Worm (Caenorhabditis elegans) whole organism, L1 larva: ENCODE results near the gene pxn-2.

Experiments
- C16A3.4 ChIP-seq: fragments of 150-350 bp; optimal IDR thresholded peaks from 2 replicates; lab custom pipeline; 2014; ENCODE audit warnings: missing biosample characterization, missing genetic modification characterization
- C34B4.2 ChIP-seq: sonication (generic microtip); optimal IDR thresholded peaks from 2 replicates; lab custom pipeline; 2017; ENCODE audit warnings: mild to moderate bottlenecking, missing genetic modification characterization, missing compliant biosample characterization
- F16B12.6 ChIP-seq: fragments of 150-350 bp; optimal IDR thresholded peaks from 2 replicates; lab custom pipeline; 2014; ENCODE audit warnings: missing biosample characterization, missing genetic modification characterization
- aha-1 ChIP-seq: fragments of 150-350 bp; optimal IDR thresholded peaks from 2 replicates; lab custom pipeline; 2014; ENCODE audit warnings: missing biosample characterization, missing genetic modification characterization
- aly-2 ChIP-seq: fragments of 150-350 bp; optimal IDR thresholded peaks from 2 replicates; lab custom pipeline; 2014; ENCODE audit warnings: missing biosample characterization, missing genetic modification characterization
- ama-1 ChIP-seq: fragments of 150-350 bp; optimal IDR thresholded peaks from 2 replicates; lab custom pipeline; 2014
- blmp-1 ChIP-seq: fragments of 150-350 bp; optimal IDR thresholded peaks from 2 replicates; lab custom pipeline; 2014; ENCODE audit warnings: missing biosample characterization, missing genetic modification characterization
- dpl-1 ChIP-seq, 3 experiments: fragments of 150-350 bp in 2 of 3; sonication (generic microtip) in 1 of 3; optimal IDR thresholded peaks; 2 replicates each; lab custom pipeline; 2014 to 2017; ENCODE audit warnings: missing biosample characterization in 3 of 3, missing genetic modification characterization in 3 of 3, missing genetic modification reagents in 3 of 3
- dsc-1 ChIP-seq: sonication (generic microtip); optimal IDR thresholded peaks from 2 replicates; lab custom pipeline; 2016; ENCODE audit warnings: mild to moderate bottlenecking, missing genetic modification characterization, missing compliant biosample characterization
- efl-1 ChIP-seq, 4 experiments: fragments of 150-350 bp; optimal IDR thresholded peaks in 3 of 4; peaks in 1 of 4; 1 replicate in 1 of 4; 2 replicates in 3 of 4; lab custom pipeline; 2014; ENCODE audit warnings: missing biosample characterization in 2 of 4, missing genetic modification characterization in 2 of 4, missing genetic modification reagents in 2 of 4
- egl-13 ChIP-seq: sonication (generic microtip); optimal IDR thresholded peaks from 2 replicates; lab custom pipeline; 2016; ENCODE audit warnings: missing genotype, missing genetic modification reagents, missing genetic modification characterization, missing compliant biosample characterization
- egl-27 ChIP-seq, 2 experiments: fragments of 150-350 bp in 1 of 2; sonication (generic microtip); optimal IDR thresholded peaks; 3 replicates each; lab custom pipeline; 2017 to 2018; ENCODE audit warnings: missing biosample characterization in 2 of 2, missing genetic modification characterization in 2 of 2, missing genetic modification reagents in 2 of 2
- elt-2 ChIP-seq: sonication (generic microtip); optimal IDR thresholded peaks from 2 replicates; lab custom pipeline; 2016; ENCODE audit warnings: missing genetic modification characterization, mild to moderate bottlenecking, inconsistent platforms, missing compliant biosample characterization, missing genetic modification reagents
- elt-3 ChIP-seq, 6 experiments: fragments of 150-350 bp in 1 of 6; sonication (generic microtip); optimal IDR thresholded peaks; 2 replicates each; lab custom pipeline; 2017 to 2018; ENCODE audit warnings: missing biosample characterization in 6 of 6, missing genetic modification characterization in 6 of 6, inconsistent platforms in 1 of 6
- fkh-10 ChIP-seq: sonication (generic microtip); optimal IDR thresholded peaks from 2 replicates; lab custom pipeline; 2017; ENCODE audit warnings: missing biosample characterization, missing genetic modification reagents, missing genetic modification characterization
- fos-1 ChIP-seq: fragments of 150-350 bp; optimal IDR thresholded peaks from 2 replicates; lab custom pipeline; 2014; ENCODE audit warnings: missing biosample characterization, missing genetic modification characterization
- hlh-17 ChIP-seq: fragments of 200-800 bp; sonication (Bioruptor generic); optimal IDR thresholded peaks from 2 replicates; lab custom pipeline; 2018; ENCODE audit warnings: missing genetic modification characterization, mild to moderate bottlenecking, missing compliant biosample characterization, moderate library complexity, borderline replicate concordance
- hpl-2 ChIP-seq: fragments of 150-350 bp; optimal IDR thresholded peaks from 2 replicates; lab custom pipeline; 2014; ENCODE audit warnings: missing biosample characterization, missing genetic modification reagents, missing genetic modification characterization
- irx-1 ChIP-seq: sonication (generic microtip); optimal IDR thresholded peaks from 2 replicates; lab custom pipeline; 2016; ENCODE audit warnings: missing genetic modification characterization, missing compliant biosample characterization
- jun-1 ChIP-seq: fragments of 150-350 bp; optimal IDR thresholded peaks from 2 replicates; lab custom pipeline; 2014; ENCODE audit warnings: missing biosample characterization, missing genetic modification reagents, missing genetic modification characterization
- lin-13 ChIP-seq: fragments of 150-350 bp; optimal IDR thresholded peaks from 2 replicates; lab custom pipeline; 2014; ENCODE audit warnings: missing biosample characterization, missing genetic modification reagents, missing genetic modification characterization
- lin-14 ChIP-seq: fragments of 200-800 bp; sonication (Bioruptor generic); optimal IDR thresholded peaks from 2 replicates; lab custom pipeline; 2018; ENCODE audit warnings: mild to moderate bottlenecking, missing genetic modification characterization, moderate library complexity, missing compliant biosample characterization
- lin-35 ChIP-seq, 2 experiments: fragments of 150-350 bp; optimal IDR thresholded peaks; 2 replicates each; lab custom pipeline; 2014; ENCODE audit warnings: missing biosample characterization in 2 of 2, missing genetic modification characterization in 2 of 2, missing genetic modification reagents in 2 of 2
- mep-1 ChIP-seq: fragments of 150-350 bp; optimal IDR thresholded peaks from 2 replicates; lab custom pipeline; 2014; ENCODE audit warnings: missing biosample characterization, missing genetic modification characterization
- nhr-19 ChIP-seq: fragments of 200-800 bp; sonication (Bioruptor generic); conservative IDR thresholded peaks from 2 replicates; pipeline ENCODE4 v1.3.6; 2022; ENCODE audit warnings: missing genetic modification characterization, missing compliant biosample characterization
- nhr-71 ChIP-seq: sonication (generic microtip); optimal IDR thresholded peaks from 2 replicates; lab custom pipeline; 2016; ENCODE audit warnings: mild to moderate bottlenecking, missing genetic modification characterization, moderate library complexity, missing compliant biosample characterization
- nhr-76 ChIP-seq: sonication (generic microtip); optimal IDR thresholded peaks from 2 replicates; lab custom pipeline; 2017; ENCODE audit warnings: missing biosample characterization, missing genetic modification characterization
- nhr-85 ChIP-seq: sonication (generic microtip); peaks from one replicate; lab custom pipeline; 2016; ENCODE audit warnings: missing genetic modification characterization, inconsistent platforms, missing compliant biosample characterization
- nhr-90 ChIP-seq: sonication (generic microtip); optimal IDR thresholded peaks from 2 replicates; lab custom pipeline; 2016; ENCODE audit warnings: mild to moderate bottlenecking, missing genetic modification characterization, missing compliant biosample characterization; ENCODE audit not compliant: poor library complexity
- pag-3 ChIP-seq: sonication (generic microtip); optimal IDR thresholded peaks from 2 replicates; lab custom pipeline; 2017; ENCODE audit warnings: missing genetic modification characterization, mild to moderate bottlenecking, missing compliant biosample characterization, antibody characterized with exemption, borderline replicate concordance; ENCODE audit not compliant: insufficient read depth
- pax-3 ChIP-seq: fragments of 200-800 bp; sonication (Bioruptor generic); optimal IDR thresholded peaks from 2 replicates; lab custom pipeline; 2018; ENCODE audit warnings: mild to moderate bottlenecking, missing genetic modification characterization, moderate library complexity, missing compliant biosample characterization
- pqm-1 ChIP-seq: sonication (generic microtip); optimal IDR thresholded peaks from 3 replicates; lab custom pipeline; 2017; ENCODE audit warnings: missing biosample characterization, missing genetic modification characterization
- rnt-1 ChIP-seq: sonication (generic microtip); optimal IDR thresholded peaks from 2 replicates; lab custom pipeline; 2016; ENCODE audit warnings: mild to moderate bottlenecking, missing genetic modification characterization, moderate library complexity, missing compliant biosample characterization
- snu-23 ChIP-seq: sonication (generic microtip); optimal IDR thresholded peaks from 2 replicates; lab custom pipeline; 2016; ENCODE audit warnings: missing genetic modification characterization, missing compliant biosample characterization
- sptf-1 ChIP-seq: fragments of 150-350 bp; optimal IDR thresholded peaks from 2 replicates; lab custom pipeline; 2014; ENCODE audit warnings: missing biosample characterization, missing genetic modification characterization
- tbx-2 ChIP-seq: sonication (generic microtip); optimal IDR thresholded peaks from 2 replicates; lab custom pipeline; 2016; ENCODE audit warnings: missing genetic modification characterization, missing compliant biosample characterization
- tlp-1 ChIP-seq: fragments of 150-350 bp; optimal IDR thresholded peaks from 2 replicates; lab custom pipeline; 2014; ENCODE audit warnings: missing biosample characterization, missing genetic modification characterization
- unc-130 ChIP-seq: fragments of 150-350 bp; optimal IDR thresholded peaks from 2 replicates; lab custom pipeline; 2017; ENCODE audit warnings: missing biosample characterization, missing genetic modification characterization, inconsistent platforms
- unc-30 ChIP-seq: sonication (generic microtip); optimal IDR thresholded peaks from 2 replicates; lab custom pipeline; 2017; ENCODE audit warnings: missing biosample characterization, missing genetic modification characterization
- unc-62 ChIP-seq: fragments of 150-350 bp; optimal IDR thresholded peaks from 2 replicates; lab custom pipeline; 2014; ENCODE audit warnings: missing biosample characterization, missing genetic modification reagents, missing genetic modification characterization
- unc-86 ChIP-seq: sonication (generic microtip); optimal IDR thresholded peaks from 2 replicates; lab custom pipeline; 2016; ENCODE audit warnings: missing genetic modification characterization, missing compliant biosample characterization
- vab-15 ChIP-seq: sonication (generic microtip); optimal IDR thresholded peaks from 2 replicates; lab custom pipeline; 2017; ENCODE audit warnings: missing genotype, mild to moderate bottlenecking, missing genetic modification characterization, missing compliant biosample characterization
- ztf-11 ChIP-seq, 2 experiments: sonication (generic microtip); optimal IDR thresholded peaks; 2 replicates each; lab custom pipeline; 2016 to 2017; ENCODE audit warnings: missing genetic modification characterization in 2 of 2, missing biosample characterization in 1 of 2, missing compliant biosample characterization in 1 of 2
- ztf-4 ChIP-seq: fragments of 150-350 bp; optimal IDR thresholded peaks from 2 replicates; lab custom pipeline; 2014; ENCODE audit warnings: missing biosample characterization, missing genetic modification characterization

Gene pxn-2

DNA sequence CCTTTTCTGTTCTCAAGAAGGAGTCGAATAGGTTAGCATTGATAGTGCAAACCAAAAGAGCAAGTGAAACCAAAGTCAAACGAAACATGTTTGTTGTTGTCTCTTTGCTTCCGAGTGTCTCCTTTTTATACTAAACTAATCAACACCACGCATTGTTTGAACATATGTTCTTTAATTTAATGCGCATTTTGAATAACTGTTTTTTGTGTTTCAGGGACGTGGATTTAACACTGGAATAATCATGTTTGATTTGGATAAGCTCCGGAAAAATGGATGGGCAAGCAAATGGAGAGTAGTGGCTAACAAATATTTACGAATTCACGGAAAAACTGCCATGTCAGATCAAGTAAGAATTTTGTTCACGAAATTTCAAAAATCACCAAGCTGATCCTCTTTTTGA lies 11.4 kb downstream of the pxn-2 start, which contains the start of gene K09C8.9:
Gene K09C8.9 (minus strand): TSS at position 101 of the 400 bp plus-strand sequence.
- TF ChIP-seq mep-1 (tag; lab: Kevin White, UChicago) (no peak), efl-1 (optimal IDR thresholded peaks at IDR 0.05; lab: Kevin White, UChicago) (no peak), efl-1 (GFP tag; optimal IDR thresholded peaks at IDR 0.05 in 1 of 2; lab: Kevin White, UChicago) (peak in 1 of 2 experiments; percentile 1)

DNA sequence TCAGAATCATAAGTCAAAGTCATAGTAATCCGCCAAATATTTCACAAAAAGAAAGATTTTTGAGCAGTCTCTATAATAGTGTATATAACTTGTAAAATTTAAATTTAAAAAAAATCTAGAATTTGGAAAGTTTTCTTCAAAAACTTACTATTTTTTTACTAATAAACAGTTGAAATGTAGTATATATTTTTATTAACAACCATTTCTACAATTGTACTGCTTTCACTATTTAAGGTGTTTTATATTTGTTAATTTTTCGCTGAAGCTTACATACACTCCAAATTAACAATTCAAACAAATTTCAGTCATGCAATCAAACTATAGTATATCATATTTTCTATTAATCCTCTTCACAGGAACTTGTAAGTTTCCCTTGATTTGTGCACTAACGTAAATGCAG lies 12.8 kb downstream of the pxn-2 start, which contains the start of gene lge-1:
Gene lge-1 (plus strand): TSS at position 301 of the 400 bp plus-strand sequence.
- TF ChIP-seq F16B12.6 (no peak), nhr-71 (tag; lab: Kevin White, UChicago) (no peak), pax-3 (tag; lab: Kevin White, UChicago) (no peak), egl-27 (tag; optimal IDR thresholded peaks at IDR 0.05; lab: Kevin White, UChicago) (no peak), tbx-2 (tag; lab: Kevin White, UChicago) (no peak), nhr-90 (tag; lab: Kevin White, UChicago) (no peak), unc-30 (tag; lab: Kevin White, UChicago) (no peak), C34B4.2 (no peak), hlh-17 (GFP tag; lab: Kevin White, UChicago) (no peak), aly-2 (no peak), pag-3 (tag; lab: Kevin White, UChicago) (no peak), rnt-1 (tag; lab: Kevin White, UChicago) (no peak), elt-2 (no peak), ztf-4 (tag; lab: Kevin White, UChicago) (no peak), sptf-1 (tag; lab: Kevin White, UChicago) (no peak), lin-13 (GFP tag; lab: Kevin White, UChicago) (no peak)

DNA sequence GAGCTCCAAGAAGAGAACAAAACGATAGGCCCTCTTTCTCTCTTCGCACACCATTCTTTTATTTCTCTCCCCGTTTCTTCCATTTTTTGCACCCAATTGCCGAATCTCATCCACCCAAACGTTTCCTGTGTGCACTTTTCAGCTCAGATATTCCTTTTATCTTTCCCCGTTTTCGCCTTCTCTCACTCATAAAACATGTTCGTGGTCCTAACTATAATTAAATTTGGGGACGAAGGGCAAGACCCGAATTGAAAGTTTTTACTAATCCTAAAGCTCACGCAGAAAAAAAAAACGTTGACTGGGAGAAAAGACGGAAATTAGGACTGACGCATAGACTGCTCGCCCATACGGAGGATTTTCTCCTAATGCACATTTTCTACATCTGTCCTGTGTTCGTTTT lies 13.6 kb downstream of the pxn-2 start:
- TF ChIP-seq pag-3 (tag; lab: Kevin White, UChicago) (no peak), lin-14 (peak; percentile 47), tlp-1 (tag; lab: Kevin White, UChicago) (no peak), nhr-90 (tag; lab: Kevin White, UChicago) (no peak)

DNA sequence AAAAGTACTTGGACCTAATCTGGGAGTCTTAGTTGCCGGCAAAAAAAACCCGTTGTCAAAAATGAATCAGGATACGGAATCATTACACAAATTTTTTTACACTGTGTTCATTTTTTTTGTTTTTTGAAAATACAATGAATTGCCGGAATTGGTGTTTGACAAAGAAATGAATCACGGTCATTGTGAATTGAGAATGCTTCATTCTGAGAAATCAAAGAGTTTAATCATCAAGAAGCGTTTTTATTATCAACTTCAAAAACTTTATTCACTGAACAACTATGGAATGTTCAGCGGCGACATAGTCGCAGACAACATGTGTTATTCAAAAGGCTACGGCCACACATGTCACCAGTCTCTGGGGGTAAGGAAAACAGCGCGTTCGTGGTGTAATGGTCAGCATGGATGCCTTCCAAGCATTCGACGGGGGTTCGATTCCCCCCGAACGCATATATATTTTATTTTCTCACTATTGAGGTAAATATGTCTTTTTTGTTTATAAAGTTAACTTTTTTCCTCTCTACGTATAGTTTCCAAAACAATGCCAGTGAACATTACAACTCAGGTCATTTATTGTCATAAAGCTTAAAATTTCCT lies 15.5 kb downstream of the pxn-2 start, which contains the start of gene nas-10:
Gene nas-10 (minus strand): TSS at position 51 of the 594 bp plus-strand sequence.
- TF ChIP-seq ama-1 (no peak), pax-3 (tag; lab: Kevin White, UChicago) (no peak), dpl-1 (GFP tag; optimal IDR thresholded peaks at IDR 0.05; lab: Kevin White, UChicago) (no peak), vab-15 (tag; lab: Kevin White, UChicago) (no peak), dsc-1 (tag; lab: Kevin White, UChicago) (peak; percentile 52), efl-1 (optimal IDR thresholded peaks at IDR 0.05; lab: Kevin White, UChicago) (peak in 1 of 2 experiments; percentile 1), efl-1 (GFP tag; optimal IDR thresholded peaks at IDR 0.05 in 1 of 2; lab: Kevin White, UChicago) (peak in 1 of 2 experiments; percentile 86), aha-1 (no peak), nhr-19 (GFP tag; lab: Robert Waterston, UW) (peak; percentile 68), irx-1 (tag; lab: Kevin White, UChicago) (peak; percentile 13), nhr-85 (peak; percentile 76), unc-86 (peak; percentile 19), C34B4.2 (no peak), jun-1 (tag; lab: Kevin White, UChicago) (peak; percentile 25), pqm-1 (tag; lab: Kevin White, UChicago) (no peak), elt-3 (tag; optimal IDR thresholded peaks at IDR 0.05; lab: Kevin White, UChicago) (peak in 1 of 6 experiments; percentile 18), pag-3 (tag; lab: Kevin White, UChicago) (no peak), egl-13 (no peak), lin-35 (GFP tag; optimal IDR thresholded peaks at IDR 0.05; lab: Kevin White, UChicago) (peak in 1 of 2 experiments; percentile 61), aly-2 (no peak), C16A3.4 (peak; percentile 52), tlp-1 (tag; lab: Kevin White, UChicago) (no peak), snu-23 (GFP tag; lab: Kevin White, UChicago) (peak; percentile 77), nhr-76 (no peak), unc-62 (GFP tag; lab: Kevin White, UChicago) (no peak), blmp-1 (tag; lab: Kevin White, UChicago) (peak; percentile 21), hpl-2 (GFP tag; lab: Kevin White, UChicago) (no peak), fkh-10 (GFP tag; lab: Kevin White, UChicago) (peak; percentile 32), unc-130 (peak; percentile 25), fos-1 (tag; lab: Kevin White, UChicago) (no peak), ztf-11 (tag; optimal IDR thresholded peaks at IDR 0.05; lab: Kevin White, UChicago) (peak in 1 of 2 experiments; percentile 38)
